Fruit fly (Drosophila melanogaster) whole organism, prepupa: Measurements from ENCODE around the gene CG4757.

Experiments used
- Blimp-1 ChIP-seq: fragments of 200-800 bp; sonication (Bioruptor generic); optimal IDR thresholded peaks from 3 replicates; lab custom pipeline; 2017; ENCODE audit warnings: missing biosample characterization, missing genetic modification characterization, mild to moderate bottlenecking, moderate library complexity, missing genetic modification reagents
- CG10631 ChIP-seq: fragments of 200-800 bp; sonication (Bioruptor generic); optimal IDR thresholded peaks from 2 replicates; lab custom pipeline; 2016; ENCODE audit warnings: missing biosample characterization, missing genetic modification characterization
- CG10669 ChIP-seq: fragments of 200-800 bp; sonication (Bioruptor generic); optimal IDR thresholded peaks from 3 replicates; lab custom pipeline; 2018; ENCODE audit warnings: missing biosample characterization, mild to moderate bottlenecking, missing genetic modification characterization, moderate library complexity
- CG11762 ChIP-seq: fragments of 200-800 bp; sonication (Bioruptor generic); optimal IDR thresholded peaks from 3 replicates; lab custom pipeline; 2016; ENCODE audit warnings: missing biosample characterization, missing genetic modification characterization; ENCODE audit not compliant: insufficient read depth
- CG11902 ChIP-seq: fragments of 200-800 bp; sonication (Bioruptor generic); optimal IDR thresholded peaks from 3 replicates; lab custom pipeline; 2016; ENCODE audit warnings: missing biosample characterization, missing genetic modification characterization
- CG16779 ChIP-seq: fragments of 200-800 bp; sonication (Bioruptor generic); optimal IDR thresholded peaks from 3 replicates; lab custom pipeline; 2017; ENCODE audit warnings: missing biosample characterization, mild to moderate bottlenecking, missing genetic modification characterization
- CG3032 ChIP-seq: fragments of 200-800 bp; optimal IDR thresholded peaks from 2 replicates; lab custom pipeline; 2019; ENCODE audit warnings: missing biosample characterization, mild to moderate bottlenecking, missing genetic modification characterization, moderate library complexity
- CG31627 ChIP-seq: fragments of 200-800 bp; sonication (Bioruptor generic); optimal IDR thresholded peaks from 3 replicates; lab custom pipeline; 2016; ENCODE audit warnings: missing biosample characterization, missing genetic modification characterization
- CG34406 ChIP-seq: fragments of 200-800 bp; sonication (Bioruptor generic); optimal IDR thresholded peaks from 3 replicates; lab custom pipeline; 2016; ENCODE audit warnings: missing biosample characterization, missing genetic modification characterization
- CG4318 ChIP-seq: fragments of 200-800 bp; sonication (Bioruptor generic); optimal IDR thresholded peaks from 3 replicates; lab custom pipeline; 2017; ENCODE audit warnings: missing biosample characterization, mild to moderate bottlenecking, missing genetic modification characterization
- CG6163 ChIP-seq: fragments of 200-800 bp; sonication (Bioruptor generic); IDR thresholded peaks from 3 replicates; pipeline ENCODE4 v1.3.6; 2022; ENCODE audit warnings: missing biosample characterization, missing genetic modification characterization
- CG6276 ChIP-seq: fragments of 200-800 bp; sonication (Bioruptor generic); optimal IDR thresholded peaks from 2 replicates; lab custom pipeline; 2017; ENCODE audit warnings: missing biosample characterization, mild to moderate bottlenecking, missing genetic modification characterization
- CG6792 ChIP-seq: fragments of 200-800 bp; sonication (Bioruptor generic); optimal IDR thresholded peaks from 3 replicates; lab custom pipeline; 2016; ENCODE audit warnings: missing biosample characterization, missing genetic modification characterization
- CG6854 ChIP-seq: fragments of 200-800 bp; sonication (Bioruptor generic); optimal IDR thresholded peaks from 2 replicates; lab custom pipeline; 2017; ENCODE audit warnings: missing biosample characterization, mild to moderate bottlenecking, missing genetic modification characterization
- CG7368 ChIP-seq: fragments of 200-800 bp; sonication (Bioruptor generic); optimal IDR thresholded peaks from 3 replicates; lab custom pipeline; 2016; ENCODE audit warnings: missing biosample characterization, missing genetic modification characterization
- CG8319 ChIP-seq: fragments of 200-800 bp; sonication (Bioruptor generic); optimal IDR thresholded peaks from 3 replicates; lab custom pipeline; 2016; ENCODE audit warnings: missing biosample characterization, missing genetic modification characterization
- CG8632 ChIP-seq: fragments of 200-800 bp; sonication (Bioruptor generic); optimal IDR thresholded peaks from 3 replicates; lab custom pipeline; 2016; ENCODE audit warnings: missing biosample characterization, missing genetic modification characterization
- CG9139 ChIP-seq: fragments of 200-800 bp; sonication (Bioruptor generic); optimal IDR thresholded peaks from 3 replicates; lab custom pipeline; 2017; ENCODE audit warnings: missing biosample characterization, mild to moderate bottlenecking, missing genetic modification characterization
- Eip78C ChIP-seq: fragments of 200-800 bp; sonication (Bioruptor generic); peaks from one replicate; lab custom pipeline; 2016; ENCODE audit warnings: missing biosample characterization, missing genetic modification characterization
- Eip93F ChIP-seq: fragments of 200-800 bp; sonication (Bioruptor generic); optimal IDR thresholded peaks from 2 replicates; lab custom pipeline; 2016; ENCODE audit warnings: missing biosample characterization, mild to moderate bottlenecking, missing genetic modification characterization
- Ets21C ChIP-seq: fragments of 200-800 bp; sonication (Bioruptor generic); optimal IDR thresholded peaks from 3 replicates; lab custom pipeline; 2016; ENCODE audit warnings: missing biosample characterization, missing genetic modification characterization
- Ets96B ChIP-seq: fragments of 200-800 bp; optimal IDR thresholded peaks from 2 replicates; lab custom pipeline; 2019; ENCODE audit warnings: missing biosample characterization, mild to moderate bottlenecking, missing genetic modification characterization, moderate library complexity
- Hr39 ChIP-seq: fragments of 200-800 bp; sonication (Bioruptor generic); optimal IDR thresholded peaks from 2 replicates; lab custom pipeline; 2016; ENCODE audit warnings: missing biosample characterization, missing genetic modification characterization
- Hr4 ChIP-seq: fragments of 200-800 bp; sonication (Bioruptor generic); optimal IDR thresholded peaks from 3 replicates; lab custom pipeline; 2016; ENCODE audit warnings: missing biosample characterization, missing genetic modification characterization
- Lpt ChIP-seq: fragments of 200-800 bp; sonication (Bioruptor generic); optimal IDR thresholded peaks from 3 replicates; lab custom pipeline; 2016; ENCODE audit warnings: missing biosample characterization, missing genetic modification characterization
- Sox14 ChIP-seq: fragments of 200-800 bp; sonication (Bioruptor generic); optimal IDR thresholded peaks from 3 replicates; lab custom pipeline; 2016; ENCODE audit warnings: missing biosample characterization, missing genetic modification characterization
- dsx ChIP-seq: fragments of 200-800 bp; optimal IDR thresholded peaks from 3 replicates; lab custom pipeline; 2019; ENCODE audit warnings: missing biosample characterization, mild to moderate bottlenecking, missing genetic modification characterization, moderate library complexity; ENCODE audit not compliant: poor library complexity, severe bottlenecking
- esn ChIP-seq: fragments of 200-800 bp; sonication (Bioruptor generic); optimal IDR thresholded peaks from 2 replicates; lab custom pipeline; 2016; ENCODE audit warnings: missing biosample characterization, mild to moderate bottlenecking, missing genetic modification characterization, moderate library complexity
- fkh ChIP-seq: fragments of 200-800 bp; sonication (Bioruptor generic); optimal IDR thresholded peaks from 3 replicates; lab custom pipeline; 2017; ENCODE audit warnings: missing biosample characterization, mild to moderate bottlenecking, missing genetic modification characterization, moderate library complexity
- salr ChIP-seq, 2 experiments: fragments of 200-800 bp; sonication (Bioruptor generic); optimal IDR thresholded peaks; 3 replicates each; lab custom pipeline; 2016 to 2018; ENCODE audit warnings: missing biosample characterization in 2 of 2, missing genetic modification characterization in 2 of 2, mild to moderate bottlenecking in 1 of 2
- spab ChIP-seq: fragments of 200-800 bp; sonication (Bioruptor generic); optimal IDR thresholded peaks from 2 replicates; lab custom pipeline; 2017; ENCODE audit warnings: missing biosample characterization, mild to moderate bottlenecking, missing genetic modification characterization, missing genetic modification reagents
- ss ChIP-seq, 2 experiments: fragments of 200-800 bp; sonication (Bioruptor generic); optimal IDR thresholded peaks; 2 replicates in 1 of 2; 3 replicates in 1 of 2; lab custom pipeline; 2017 to 2018; ENCODE audit warnings: mild to moderate bottlenecking in 2 of 2, missing biosample characterization in 2 of 2, missing genetic modification characterization in 2 of 2, moderate library complexity in 1 of 2
- svp ChIP-seq: fragments of 200-800 bp; sonication (Bioruptor generic); peaks from one replicate; lab custom pipeline; 2016; ENCODE audit warnings: missing biosample characterization, missing genetic modification characterization
- topi ChIP-seq: fragments of 200-800 bp; sonication (Bioruptor generic); optimal IDR thresholded peaks from 3 replicates; lab custom pipeline; 2016; ENCODE audit warnings: missing biosample characterization, missing genetic modification characterization
- vri ChIP-seq: fragments of 200-800 bp; sonication (Bioruptor generic); optimal IDR thresholded peaks from 3 replicates; lab custom pipeline; 2016; ENCODE audit warnings: missing biosample characterization, mild to moderate bottlenecking, missing genetic modification characterization

The CG4757 gene

DNA sequence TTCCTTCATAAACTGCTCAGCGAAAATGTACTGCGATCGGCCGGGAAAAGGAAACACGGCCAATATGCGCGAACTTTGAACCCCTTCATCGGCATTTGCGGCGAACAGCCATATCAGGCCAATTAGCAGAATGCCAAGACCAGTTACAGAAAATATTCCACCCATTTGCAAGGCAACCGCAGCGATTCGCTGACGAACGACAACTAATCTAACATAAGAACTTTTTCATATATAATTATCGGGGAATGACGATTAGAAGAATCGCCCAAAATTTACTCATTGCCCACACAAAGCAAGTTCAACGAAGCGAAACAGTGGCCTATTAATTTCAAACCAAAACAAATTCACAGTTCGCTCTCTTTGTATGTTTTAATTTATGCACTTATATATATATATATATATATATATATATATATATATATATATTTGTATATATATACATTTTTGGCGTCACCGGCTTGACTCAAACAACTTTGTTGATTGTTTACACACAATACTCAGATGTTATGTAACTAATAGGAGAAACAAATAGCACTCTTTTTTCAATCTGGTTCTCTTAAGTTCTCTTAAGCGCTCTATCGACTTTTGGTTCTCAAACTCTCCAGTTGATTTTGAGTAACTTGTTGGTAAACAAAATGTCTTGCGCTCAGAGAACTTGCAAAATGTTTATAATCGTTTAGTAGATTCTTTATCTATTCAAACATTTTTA is 11.6 kb downstream of the CG4757 start, which contains the start of gene Ugt35A1:
Gene Ugt35A1 (minus strand): TSS at position 205 of the 709 bp plus-strand sequence.
- TF ChIP-seq Blimp-1 (GFP tag; lab: Kevin White, UChicago) (no peak), svp (GFP tag; lab: Kevin White, UChicago) (peak; percentile 42), fkh (peak; percentile 48), vri (peak; percentile 75)

DNA sequence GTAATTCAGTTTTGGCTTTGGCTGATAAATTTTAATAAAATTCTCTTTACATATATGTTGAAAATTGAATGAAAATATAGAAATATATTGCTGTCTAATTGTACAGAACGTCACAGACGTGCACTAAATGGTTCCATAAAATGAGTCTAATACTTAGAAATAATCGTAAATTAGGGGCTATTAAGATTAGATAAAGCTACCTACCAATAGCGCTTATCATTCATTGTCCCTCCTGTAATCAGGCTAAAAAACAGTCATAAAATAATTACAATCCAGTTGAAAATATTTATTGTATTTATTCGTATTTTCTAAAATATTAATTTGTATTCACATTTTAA is 12.1 kb downstream of the CG4757 start:
- no peak for TF ChIP-seq Blimp-1 (GFP tag; lab: Kevin White, UChicago)
- TF ChIP-seq Ets21C (GFP tag; lab: Kevin White, UChicago): no peak
- TF ChIP-seq fkh: no peak
- TF ChIP-seq CG9139 (GFP tag; lab: Kevin White, UChicago): no peak
- no peak for TF ChIP-seq Eip93F
- TF ChIP-seq CG16779 (tag; lab: Kevin White, UChicago): no peak
- no peak for TF ChIP-seq CG34406
- no peak for TF ChIP-seq CG6792
- TF ChIP-seq ss (GFP tag; optimal IDR thresholded peaks at IDR 0.05; lab: Kevin White, UChicago): no peak
- TF ChIP-seq salr (GFP tag; optimal IDR thresholded peaks at IDR 0.05; lab: Kevin White, UChicago): no peak
- no peak for TF ChIP-seq dsx (GFP tag; lab: Kevin White, UChicago)
- no peak for TF ChIP-seq CG6854 (GFP tag; lab: Kevin White, UChicago)
- no peak for TF ChIP-seq CG8632 (GFP tag; lab: Kevin White, UChicago)
- no peak for TF ChIP-seq CG11762 (GFP tag; lab: Kevin White, UChicago)
- no peak for TF ChIP-seq CG8319 (GFP tag; lab: Kevin White, UChicago)
- TF ChIP-seq Hr4 (GFP tag; lab: Kevin White, UChicago): no peak
- no peak for TF ChIP-seq Eip78C (GFP tag; lab: Kevin White, UChicago)
- no peak for TF ChIP-seq Lpt

DNA sequence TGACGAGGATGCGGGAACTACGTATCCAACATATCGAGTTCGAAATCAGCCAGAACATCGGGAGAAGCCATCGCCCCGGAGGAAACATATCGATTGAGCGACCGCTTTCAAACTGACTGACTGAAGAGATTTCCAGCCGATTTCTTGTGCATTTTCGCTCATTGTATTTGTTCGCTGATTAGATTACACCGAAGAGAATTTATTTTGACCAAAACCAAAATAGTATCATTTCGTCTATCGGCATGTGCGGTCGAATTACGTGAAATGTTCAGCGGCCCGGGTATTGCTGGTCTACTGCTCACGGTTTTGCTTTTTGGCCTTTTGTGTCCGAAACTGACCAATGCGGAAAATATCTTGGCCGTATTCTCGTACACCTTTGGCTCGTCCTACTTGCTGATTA is 14.3 kb downstream of the CG4757 start, which contains the start of the genes Ugt304A1 and Ugt303A1:
Gene Ugt304A1 (minus strand): TSS at position 101 of the 400 bp plus-strand sequence.
Gene Ugt303A1 (plus strand): TSS at position 222 of the 400 bp plus-strand sequence.
- TF ChIP-seq vri (peak; percentile 42), spab (no peak), topi (GFP tag; lab: Kevin White, UChicago) (no peak)

DNA sequence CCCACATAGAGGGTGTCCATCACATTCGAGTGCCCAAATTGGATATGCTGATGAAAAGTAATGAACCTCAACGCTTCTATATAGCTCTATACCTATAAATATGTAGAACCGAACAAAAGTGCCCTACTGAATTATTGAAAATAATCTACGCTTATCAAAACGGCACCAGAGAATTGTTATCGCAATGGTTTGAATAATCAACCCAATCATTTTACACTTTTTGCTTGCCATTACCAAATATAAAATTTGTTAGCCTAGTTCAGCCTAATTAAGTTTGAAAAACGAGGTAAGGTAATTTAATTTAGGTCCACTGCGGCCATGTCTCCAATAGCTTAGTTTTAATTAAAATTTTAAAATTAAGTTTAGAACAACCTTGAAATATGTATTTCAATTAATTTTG is 14.8 kb downstream of the CG4757 start:
- TF ChIP-seq dsx (GFP tag; lab: Kevin White, UChicago) (no peak), CG6163 (GFP tag; lab: Robert Waterston, UW) (no peak), CG11902 (GFP tag; lab: Kevin White, UChicago) (no peak), CG31627 (GFP tag; lab: Kevin White, UChicago) (no peak), CG34406 (no peak), topi (GFP tag; lab: Kevin White, UChicago) (no peak), CG3032 (no peak), CG4318 (GFP tag; lab: Kevin White, UChicago) (no peak), CG6276 (GFP tag; lab: Kevin White, UChicago) (no peak), svp (GFP tag; lab: Kevin White, UChicago) (no peak), CG11762 (GFP tag; lab: Kevin White, UChicago) (no peak), esn (GFP tag; lab: Kevin White, UChicago) (no peak), Hr39 (GFP tag; lab: Kevin White, UChicago) (no peak), CG10631 (GFP tag; lab: Kevin White, UChicago) (no peak), Ets96B (tag; lab: Kevin White, UChicago) (no peak), Eip78C (GFP tag; lab: Kevin White, UChicago) (no peak), CG7368 (GFP tag; lab: Kevin White, UChicago) (no peak), Sox14 (no peak), CG6854 (GFP tag; lab: Kevin White, UChicago) (no peak), CG10669 (GFP tag; lab: Kevin White, UChicago) (no peak)
